Fruit fly (Drosophila melanogaster) whole organism, embryonic: ENCODE measurements around the gene Pp2C1.

Experiments used
- Aef1 ChIP-seq: fragments of 200-800 bp; sonication (Bioruptor generic); IDR thresholded peaks from 3 replicates; pipeline ENCODE4 v1.3.6; 2022; ENCODE audit warnings: missing biosample characterization, missing genetic modification characterization
- Asciz ChIP-seq: fragments of 200-800 bp; sonication (Bioruptor generic); optimal IDR thresholded peaks from 2 replicates; lab custom pipeline; 2017; ENCODE audit warnings: missing biosample characterization, mild to moderate bottlenecking, missing genetic modification characterization, missing genetic modification reagents
- CG10321 ChIP-seq: fragments of 200-800 bp; sonication (Bioruptor generic); IDR thresholded peaks from 2 replicates; pipeline ENCODE4 v1.3.6; 2022; ENCODE audit warnings: missing biosample characterization, missing genetic modification characterization
- CG10431 ChIP-seq: fragments of 200-800 bp; sonication (Bioruptor generic); optimal IDR thresholded peaks from 3 replicates; lab custom pipeline; 2018; ENCODE audit warnings: missing biosample characterization, mild to moderate bottlenecking, missing genetic modification characterization
- CG12219 ChIP-seq: fragments of 200-800 bp; sonication (Bioruptor generic); optimal IDR thresholded peaks from 3 replicates; lab custom pipeline; 2018; ENCODE audit warnings: missing biosample characterization, mild to moderate bottlenecking, missing genetic modification characterization
- CG12769 ChIP-seq: fragments of 200-800 bp; sonication (Bioruptor generic); optimal IDR thresholded peaks from 2 replicates; lab custom pipeline; 2019; ENCODE audit warnings: missing biosample characterization, mild to moderate bottlenecking, missing genetic modification characterization, moderate library complexity
- CG13296 ChIP-seq: fragments of 200-800 bp; sonication (Bioruptor generic); optimal IDR thresholded peaks from 3 replicates; lab custom pipeline; 2018; ENCODE audit warnings: missing biosample characterization, mild to moderate bottlenecking, missing genetic modification characterization
- CG14965 ChIP-seq: fragments of 200-800 bp; sonication (Bioruptor generic); optimal IDR thresholded peaks from 2 replicates; lab custom pipeline; 2016; ENCODE audit warnings: missing biosample characterization, missing genetic modification characterization, borderline replicate concordance
- CG15269 ChIP-seq: fragments of 200-800 bp; sonication (Bioruptor generic); optimal IDR thresholded peaks from 2 replicates; lab custom pipeline; 2018; ENCODE audit warnings: missing biosample characterization, mild to moderate bottlenecking, missing genetic modification characterization, moderate library complexity
- CG15514 ChIP-seq: fragments of 200-800 bp; sonication (Bioruptor generic); optimal IDR thresholded peaks from 3 replicates; lab custom pipeline; 2017; ENCODE audit warnings: missing biosample characterization, missing genetic modification characterization, mild to moderate bottlenecking, moderate library complexity, missing genetic modification reagents
- CG16813 ChIP-seq: fragments of 200-800 bp; sonication (Bioruptor generic); IDR thresholded peaks from 3 replicates; pipeline ENCODE4 v1.3.6; 2022; ENCODE audit warnings: missing biosample characterization, missing genetic modification characterization; ENCODE audit not compliant: partially characterized antibody
- CG2129 ChIP-seq: fragments of 200-800 bp; sonication (Bioruptor generic); IDR thresholded peaks from 2 replicates; pipeline ENCODE4 v1.3.6; 2022; ENCODE audit warnings: missing biosample characterization, missing genetic modification characterization; ENCODE audit not compliant: partially characterized antibody
- CG3163 ChIP-seq: fragments of 200-800 bp; sonication (Bioruptor generic); optimal IDR thresholded peaks from 3 replicates; lab custom pipeline; 2016; ENCODE audit warnings: missing biosample characterization, missing genetic modification characterization
- CG34376 ChIP-seq: fragments of 200-800 bp; sonication (Bioruptor generic); optimal IDR thresholded peaks from 2 replicates; lab custom pipeline; 2018; ENCODE audit warnings: missing biosample characterization, mild to moderate bottlenecking, missing genetic modification characterization
- CG4360 ChIP-seq: fragments of 200-800 bp; sonication (Bioruptor generic); IDR thresholded peaks from 2 replicates; pipeline ENCODE4 v1.3.6; 2022; ENCODE audit warnings: missing biosample characterization, missing genetic modification characterization
- CG5180 ChIP-seq: fragments of 200-800 bp; sonication (Bioruptor generic); optimal IDR thresholded peaks from 3 replicates; lab custom pipeline; 2017; ENCODE audit warnings: missing biosample characterization, missing genetic modification characterization, mild to moderate bottlenecking, moderate library complexity, missing genetic modification reagents
- CG8281 ChIP-seq: fragments of 200-800 bp; sonication (Bioruptor generic); optimal IDR thresholded peaks from 2 replicates; lab custom pipeline; 2018; ENCODE audit warnings: missing biosample characterization, mild to moderate bottlenecking, missing genetic modification characterization, moderate library complexity
- CG8924 ChIP-seq: fragments of 200-800 bp; optimal IDR thresholded peaks from 3 replicates; lab custom pipeline; 2019; ENCODE audit warnings: missing biosample characterization, mild to moderate bottlenecking, missing genetic modification characterization, moderate library complexity
- CG9437 ChIP-seq: fragments of 200-800 bp; sonication (Bioruptor generic); optimal IDR thresholded peaks from 2 replicates; lab custom pipeline; 2018; ENCODE audit warnings: missing biosample characterization, mild to moderate bottlenecking, missing genetic modification characterization
- HmgZ ChIP-seq: fragments of 200-800 bp; sonication (Bioruptor generic); optimal IDR thresholded peaks from 2 replicates; lab custom pipeline; 2018; ENCODE audit warnings: missing biosample characterization, mild to moderate bottlenecking, missing genetic modification characterization
- Jarid2 ChIP-seq: fragments of 200-800 bp; sonication (Bioruptor generic); optimal IDR thresholded peaks from 3 replicates; lab custom pipeline; 2017; ENCODE audit warnings: mild to moderate bottlenecking, missing biosample characterization, missing genetic modification reagents, missing genetic modification characterization
- MBD-R2 ChIP-seq: fragments of 200-800 bp; sonication (Bioruptor generic); IDR thresholded peaks from 2 replicates; pipeline ENCODE4 v1.3.6; 2022; ENCODE audit warnings: missing biosample characterization, missing genetic modification characterization
- Med ChIP-seq: fragments of 200-800 bp; sonication (Bioruptor generic); peaks from one replicate; lab custom pipeline; 2016; ENCODE audit warnings: missing biosample characterization, missing genetic modification characterization, mild to moderate bottlenecking, inconsistent platforms, moderate library complexity
- NC2β ChIP-seq: fragments of 200-800 bp; sonication (Bioruptor generic); optimal IDR thresholded peaks from 2 replicates; lab custom pipeline; 2016; ENCODE audit warnings: missing biosample characterization, missing genetic modification characterization
- Neu2 ChIP-seq: fragments of 200-800 bp; sonication (Bioruptor generic); optimal IDR thresholded peaks from 3 replicates; lab custom pipeline; 2016; ENCODE audit warnings: missing biosample characterization, missing genetic modification characterization, borderline replicate concordance
- Nf-YA ChIP-seq: fragments of 200-800 bp; sonication (Bioruptor generic); IDR thresholded peaks from 2 replicates; pipeline ENCODE4 v1.3.6; 2022; ENCODE audit warnings: missing biosample characterization, missing genetic modification characterization
- NfI ChIP-seq: fragments of 200-800 bp; sonication (Bioruptor generic); optimal IDR thresholded peaks from 3 replicates; lab custom pipeline; 2018; ENCODE audit warnings: missing biosample characterization, mild to moderate bottlenecking, missing genetic modification characterization, moderate library complexity
- Pdp1 ChIP-seq, 2 experiments: fragments of 200-800 bp; sonication (Bioruptor generic); optimal IDR thresholded peaks; 3 replicates each; lab custom pipeline; 2016; ENCODE audit warnings: missing biosample characterization in 2 of 2, missing genetic modification characterization in 2 of 2, mild to moderate bottlenecking in 1 of 2, moderate library complexity in 1 of 2
- Tbp ChIP-seq: fragments of >200 bp; optimal IDR thresholded peaks from 2 replicates; lab custom pipeline; 2018; ENCODE audit warnings: missing biosample characterization, missing genetic modification characterization
- Trl ChIP-seq, 3 experiments: fragments of >200 bp in 2 of 3; fragments of 200-800 bp in 1 of 3; sonication (Bioruptor generic) in 1 of 3; optimal IDR thresholded peaks; 2 replicates in 1 of 3; 3 replicates in 2 of 3; lab custom pipeline; 2016 to 2017; ENCODE audit warnings: missing biosample characterization in 1 of 3, missing genetic modification characterization in 1 of 3
- YL-1 ChIP-seq: fragments of 200-800 bp; sonication (Bioruptor generic); optimal IDR thresholded peaks from 3 replicates; lab custom pipeline; 2017; ENCODE audit warnings: missing biosample characterization, mild to moderate bottlenecking, missing genetic modification characterization
- amos ChIP-seq: fragments of 200-800 bp; sonication (Bioruptor generic); IDR thresholded peaks from 2 replicates; pipeline ENCODE4 v1.3.6; 2022; ENCODE audit warnings: missing biosample characterization, missing genetic modification characterization; ENCODE audit not compliant: partially characterized antibody
- bcd ChIP-seq: fragments of 200-800 bp; sonication (Bioruptor generic); optimal IDR thresholded peaks from 2 replicates; lab custom pipeline; 2017; ENCODE audit warnings: missing biosample characterization, mild to moderate bottlenecking, missing genetic modification characterization
- bsh ChIP-seq, 2 experiments: fragments of 200-800 bp; sonication (Bioruptor generic); optimal IDR thresholded peaks; 2 replicates each; lab custom pipeline; 2017 to 2018; ENCODE audit warnings: mild to moderate bottlenecking in 2 of 2, missing biosample characterization in 2 of 2, missing genetic modification characterization in 2 of 2, moderate library complexity in 1 of 2
- cad ChIP-seq: fragments of >200 bp; optimal IDR thresholded peaks from 2 replicates; lab custom pipeline; 2017; ENCODE audit warnings: missing biosample characterization, missing genetic modification characterization
- exex ChIP-seq: fragments of 200-800 bp; sonication (Bioruptor generic); optimal IDR thresholded peaks from 4 replicates; lab custom pipeline; 2018; ENCODE audit warnings: missing biosample characterization, mild to moderate bottlenecking, missing genetic modification characterization, moderate library complexity
- fd64A ChIP-seq: fragments of 200-800 bp; sonication (Bioruptor generic); optimal IDR thresholded peaks from 3 replicates; lab custom pipeline; 2018; ENCODE audit warnings: missing biosample characterization, mild to moderate bottlenecking, missing genetic modification characterization
- fd96Cb ChIP-seq: fragments of 200-800 bp; sonication (Bioruptor generic); optimal IDR thresholded peaks from 2 replicates; lab custom pipeline; 2018; ENCODE audit warnings: missing biosample characterization, mild to moderate bottlenecking, missing genetic modification characterization, moderate library complexity
- jumu ChIP-seq: fragments of 200-800 bp; sonication (Bioruptor generic); optimal IDR thresholded peaks from 3 replicates; lab custom pipeline; 2016; ENCODE audit warnings: missing biosample characterization, missing genetic modification characterization
- nerfin-1 ChIP-seq: fragments of 200-800 bp; sonication (Bioruptor generic); optimal IDR thresholded peaks from 3 replicates; lab custom pipeline; 2019; ENCODE audit warnings: missing biosample characterization, mild to moderate bottlenecking, missing genetic modification characterization, moderate library complexity
- nerfin-2 ChIP-seq: fragments of 200-800 bp; sonication (Bioruptor generic); IDR thresholded peaks from 2 replicates; pipeline ENCODE4 v1.3.6; 2022; ENCODE audit warnings: missing biosample characterization, missing genetic modification characterization; ENCODE audit not compliant: partially characterized antibody
- nom ChIP-seq: fragments of 200-800 bp; sonication (Bioruptor generic); optimal IDR thresholded peaks from 2 replicates; lab custom pipeline; 2017; ENCODE audit warnings: missing biosample characterization, missing genetic modification characterization, mild to moderate bottlenecking, moderate library complexity, missing genetic modification reagents
- onecut ChIP-seq: fragments of 200-800 bp; sonication (Bioruptor generic); IDR thresholded peaks from 2 replicates; pipeline ENCODE4 v1.3.6; 2022; ENCODE audit warnings: missing biosample characterization, missing genetic modification characterization
- pfk ChIP-seq: fragments of 200-800 bp; sonication (Bioruptor generic); optimal IDR thresholded peaks from 2 replicates; lab custom pipeline; 2018; ENCODE audit warnings: missing biosample characterization, mild to moderate bottlenecking, missing genetic modification characterization, moderate library complexity
- scrt ChIP-seq: fragments of 200-800 bp; sonication (Bioruptor generic); optimal IDR thresholded peaks from 2 replicates; lab custom pipeline; 2018; ENCODE audit warnings: missing biosample characterization, mild to moderate bottlenecking, missing genetic modification characterization, moderate library complexity
- sens ChIP-seq: fragments of 200-800 bp; sonication (Bioruptor generic); peaks from one replicate; lab custom pipeline; 2016; ENCODE audit warnings: missing biosample characterization, missing genetic modification characterization
- shn ChIP-seq: fragments of 200-800 bp; sonication (Bioruptor generic); optimal IDR thresholded peaks from 3 replicates; lab custom pipeline; 2016; ENCODE audit warnings: missing biosample characterization, missing genetic modification characterization
- sug ChIP-seq: fragments of 200-800 bp; optimal IDR thresholded peaks from 2 replicates; lab custom pipeline; 2019; ENCODE audit warnings: missing biosample characterization, mild to moderate bottlenecking, missing genetic modification characterization, moderate library complexity
- usp ChIP-seq: fragments of >200 bp; optimal IDR thresholded peaks from 2 replicates; lab custom pipeline; 2017; ENCODE audit warnings: missing biosample characterization, missing genetic modification characterization
- vvl ChIP-seq: fragments of 200-800 bp; sonication (Bioruptor generic); IDR thresholded peaks from 2 replicates; pipeline ENCODE4 v1.3.6; 2022; ENCODE audit warnings: missing biosample characterization, missing genetic modification characterization

Gene Pp2C1

DNA sequence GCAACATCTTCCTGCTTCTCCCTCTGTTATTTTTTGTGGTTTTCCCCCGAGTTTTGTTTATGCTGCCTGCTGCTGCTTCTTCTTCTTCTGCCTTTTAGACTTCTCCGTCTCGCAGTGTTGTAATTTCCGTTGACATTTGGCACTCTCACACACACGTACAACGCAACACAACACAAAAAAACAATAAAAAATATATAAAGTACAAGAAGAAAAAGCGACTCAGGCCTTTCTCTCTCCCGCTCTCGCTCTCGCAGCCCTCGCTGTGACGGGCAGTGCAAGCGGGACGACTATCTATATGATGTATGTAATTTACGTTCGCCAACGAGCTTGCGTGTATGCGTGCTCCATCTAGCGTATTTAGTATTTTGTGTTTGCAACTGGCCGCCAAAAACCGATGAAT is 553 bp downstream of the Pp2C1 start (continued):
- TF ChIP-seq Med (GFP tag; lab: Kevin White, UChicago) (peak; percentile 52), YL-1 (GFP tag; lab: Kevin White, UChicago) (peak; percentile 84), Neu2 (GFP tag; lab: Kevin White, UChicago) (no peak), CG12769 (no peak), CG15514 (GFP tag; lab: Kevin White, UChicago) (peak; percentile 6), fd64A (GFP tag; lab: Kevin White, UChicago) (no peak), CG10321 (GFP tag; lab: Robert Waterston, UW) (peak; percentile 96), exex (peak; percentile 11), CG8924 (tag; lab: Kevin White, UChicago) (peak; percentile 38), CG16813 (GFP tag; lab: Robert Waterston, UW) (no peak), nerfin-2 (no peak), CG5180 (GFP tag; lab: Kevin White, UChicago) (peak; percentile 2), Pdp1 (GFP tag; optimal IDR thresholded peaks at IDR 0.05; lab: Kevin White, UChicago) (peak in 1 of 2 experiments; percentile 46), bsh (GFP tag; optimal IDR thresholded peaks at IDR 0.05; lab: Kevin White, UChicago) (peak in 1 of 2 experiments; percentile 83), CG8281 (tag; lab: Kevin White, UChicago) (no peak), Aef1 (GFP tag; lab: Robert Waterston, UW) (0 out of 3 replicates have a peak, but pooled peaks have one; percentile 19), CG2129 (GFP tag; lab: Robert Waterston, UW) (no peak), nerfin-1 (tag; lab: Kevin White, UChicago) (peak; percentile 2), Nf-YA (GFP tag; lab: Robert Waterston, UW) (no peak), CG34376 (GFP tag; lab: Kevin White, UChicago) (peak; percentile 6), CG13296 (GFP tag; lab: Kevin White, UChicago) (peak; percentile 11), Trl (optimal IDR thresholded peaks at IDR 0.05; lab: Kevin White, UChicago) (peak; percentile 13 to 48), Trl (GFP tag; optimal IDR thresholded peaks at IDR 0.05; lab: Kevin White, UChicago) (no peak), nom (peak; percentile 87), jumu (GFP tag; lab: Kevin White, UChicago) (no peak), NfI (GFP tag; lab: Kevin White, UChicago) (peak; percentile 4), pfk (GFP tag; lab: Kevin White, UChicago) (no peak), vvl (GFP tag; lab: Robert Waterston, UW) (no peak), scrt (GFP tag; lab: Kevin White, UChicago) (peak; percentile 1), shn (no peak), CG3163 (no peak), cad (GFP tag; lab: Kevin White, UChicago) (peak; percentile 44), sens (GFP tag; lab: Kevin White, UChicago) (peak; percentile 76), onecut (no peak), sug (peak; percentile 23), CG12219 (GFP tag; lab: Kevin White, UChicago) (no peak), MBD-R2 (GFP tag; lab: Robert Waterston, UW) (peak; percentile 20; the same call in 1 of the 2 replicates), HmgZ (peak; percentile 36), Jarid2 (no peak)

DNA sequence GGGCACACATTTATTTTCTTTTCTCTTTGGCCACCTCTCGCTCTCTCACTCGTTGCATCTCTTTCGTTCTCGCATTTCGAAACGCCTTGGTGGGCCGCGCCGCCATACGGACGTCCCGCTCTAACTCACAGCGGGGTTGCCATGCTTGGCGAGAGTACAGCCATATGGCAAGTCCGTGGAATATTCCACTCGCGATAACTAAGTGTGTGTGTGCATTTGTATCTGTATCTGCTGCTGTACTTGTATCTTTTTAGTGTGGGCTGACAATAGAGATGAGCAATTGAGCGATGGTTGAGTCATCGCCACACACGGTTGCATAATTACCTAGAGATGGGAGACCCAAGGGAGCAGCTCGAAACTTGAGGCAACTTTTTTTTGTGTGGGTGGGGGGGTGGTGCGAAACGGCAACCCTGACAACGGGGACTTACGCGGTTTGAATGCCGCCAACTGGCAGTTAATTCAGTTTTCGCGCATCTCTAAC is 2.2 kb downstream of the Pp2C1 start:
- peak; percentile 76 for TF ChIP-seq bcd (GFP tag; lab: Kevin White, UChicago)
- TF ChIP-seq CG14965: no peak
- TF ChIP-seq NC2β (GFP tag; lab: Kevin White, UChicago): peak; percentile 61
- TF ChIP-seq Asciz (GFP tag; lab: Kevin White, UChicago): peak; percentile 86
- no peak for TF ChIP-seq usp (GFP tag; lab: Kevin White, UChicago)
- TF ChIP-seq Tbp (GFP tag; lab: Kevin White, UChicago): no peak
- TF ChIP-seq fd96Cb (tag; lab: Kevin White, UChicago): peak; percentile 67
- peak; percentile 44 for TF ChIP-seq CG9437 (GFP tag; lab: Kevin White, UChicago)
- peak; percentile 85 for TF ChIP-seq amos (GFP tag; lab: Robert Waterston, UW)
- peak; percentile 51 for TF ChIP-seq CG4360 (GFP tag; lab: Robert Waterston, UW)
- TF ChIP-seq CG10431: no peak
- TF ChIP-seq CG15269: peak; percentile 85
